Worm (Caenorhabditis elegans) whole organism, L4/young adult: ENCODE results near the gene C44B9.2.

Experiments used
- W03F9.2 ChIP-seq: fragments of 150-350 bp; optimal IDR thresholded peaks from 2 replicates; lab custom pipeline; 2014; ENCODE audit warnings: missing biosample characterization, missing genetic modification characterization
- him-1 ChIP-seq: sonication (generic microtip); optimal IDR thresholded peaks from 2 replicates; lab custom pipeline; 2016; ENCODE audit warnings: missing genotype, missing genetic modification reagents, missing genetic modification characterization, missing compliant biosample characterization

- no peak for TF ChIP-seq W03F9.2 (tag; lab: Kevin White, UChicago)
- no peak for TF ChIP-seq him-1 (tag; lab: Kevin White, UChicago)
Measured at ce11 chrIII:10920044-10920443, 44.8 kb downstream of the C44B9.2 start, which contains the start of gene vab-7.
